Worm (Caenorhabditis elegans): ENCODE measurements around the gene Y37H2A.13.

The Y37H2A.13 gene

ce11 chrV:18134378-18134777 lies 8.3 kb upstream of the Y37H2A.13 start, which contains the start of gene Y37H2A.7:
Gene Y37H2A.7 (minus strand): TSS chrV:18134478.
- TF ChIP-seq attf-3 (GFP tag; conservative IDR thresholded peaks at IDR 0.05) (no peak), snpc-1.1 (tag; optimal IDR thresholded peaks at IDR 0.05; ENCODE audit: insufficient read depth) (no peak), madf-6 (GFP tag; IDR thresholded peaks at IDR 0.05) (peak; percentile 45; the same call in 1 of the 2 replicates), D2030.7 (GFP tag; IDR thresholded peaks at IDR 0.05) (peak; percentile 36; the same call in 1 of the 2 replicates), F33H1.4 (GFP tag; IDR thresholded peaks at IDR 0.05) (0 out of 2 replicates have a peak, but pooled peaks have one; percentile 13), attf-5 (GFP tag; optimal IDR thresholded peaks at IDR 0.05) (no peak), lsl-1 (GFP tag; optimal IDR thresholded peaks at IDR 0.05) (peak; percentile 83), mcd-1 (GFP tag; IDR thresholded peaks at IDR 0.05) (no peak), T26A5.8 (tag; optimal IDR thresholded peaks at IDR 0.05) (no peak), ceh-91 (GFP tag; IDR thresholded peaks at IDR 0.05) (no peak), Y67H2A.10 (GFP tag; conservative IDR thresholded peaks at IDR 0.05) (no peak)

- TF ChIP-seq ceh-27 (GFP tag; optimal IDR thresholded peaks at IDR 0.05) (no peak), xnd-1 (tag; optimal IDR thresholded peaks at IDR 0.05) (peak; percentile 87), madf-6 (GFP tag; IDR thresholded peaks at IDR 0.05) (peak; percentile 78), madf-8 (GFP tag; conservative IDR thresholded peaks at IDR 0.05) (peak; percentile 58), F33H1.4 (GFP tag; IDR thresholded peaks at IDR 0.05) (peak; percentile 85), ceh-58 (GFP tag; IDR thresholded peaks at IDR 0.05) (no peak), lsl-1 (GFP tag; optimal IDR thresholded peaks at IDR 0.05) (peak; percentile 90), him-1 (tag; optimal IDR thresholded peaks at IDR 0.05) (peak; percentile 26)
These were observed 5.0 kb upstream of the Y37H2A.13 start for ce11 chrV:18137679-18138078.

ce11 chrV:18138695-18139094 lies 4.0 kb upstream of the Y37H2A.13 start, which contains the start of gene Y37H2A.10:
Gene Y37H2A.10 (plus strand): TSS chrV:18138995.
- TF ChIP-seq ztf-18 (tag; optimal IDR thresholded peaks at IDR 0.05) (no peak), Y67H2A.10 (GFP tag; conservative IDR thresholded peaks at IDR 0.05) (no peak), let-526 (GFP tag; IDR thresholded peaks at IDR 0.05) (no peak), madf-8 (GFP tag; conservative IDR thresholded peaks at IDR 0.05) (no peak), ccch-3 (GFP tag; optimal IDR thresholded peaks at IDR 0.05) (no peak), hsf-1 (GFP tag; IDR thresholded peaks at IDR 0.05) (no peak), ceh-100 (GFP tag; IDR thresholded peaks at IDR 0.05) (no peak), ztf-28 (GFP tag; IDR thresholded peaks at IDR 0.05) (no peak), F10E7.11 (tag; optimal IDR thresholded peaks at IDR 0.05) (no peak), lsl-1 (GFP tag; optimal IDR thresholded peaks at IDR 0.05) (no peak), attf-3 (GFP tag; conservative IDR thresholded peaks at IDR 0.05) (no peak), ztf-25 (GFP tag; IDR thresholded peaks at IDR 0.05) (no peak), die-1 (tag; optimal IDR thresholded peaks at IDR 0.05) (no peak)

ce11 chrV:18141161-18141560 lies 1.5 kb upstream of the Y37H2A.13 start, which contains the start of gene Y37H2A.11:
Gene Y37H2A.11 (plus strand): TSS chrV:18141461.
- TF ChIP-seq tlf-1 (GFP tag; optimal IDR thresholded peaks at IDR 0.05) = no peak
- TF ChIP-seq ceh-79 (tag; optimal IDR thresholded peaks at IDR 0.05) = no peak

ce11 chrV:18143445-18143844 lies 796 bp downstream of the Y37H2A.13 start, which contains the start of gene Y37H2A.14:
Gene Y37H2A.14 (plus strand): TSS chrV:18143745.
- no peak for TF ChIP-seq cebp-1 (GFP tag; IDR thresholded peaks at IDR 0.05)
- TF ChIP-seq cebp-1 (tag; optimal IDR thresholded peaks at IDR 0.05) = peak; percentile 77
- TF ChIP-seq ztf-22 (GFP tag; optimal IDR thresholded peaks at IDR 0.05) = no peak

- no peak for TF ChIP-seq F23B12.7 (tag; optimal IDR thresholded peaks at IDR 0.05; ENCODE audit: insufficient read depth)
- TF ChIP-seq Y67H2A.10 (GFP tag; conservative IDR thresholded peaks at IDR 0.05) = no peak
- no peak for TF ChIP-seq ekl-4 (GFP tag; IDR thresholded peaks at IDR 0.05)
- TF ChIP-seq aptf-3 (GFP tag; IDR thresholded peaks at IDR 0.05) = no peak
- no peak for TF ChIP-seq rcor-1 (GFP tag; IDR thresholded peaks at IDR 0.05)
These were observed 1.8 kb downstream of the Y37H2A.13 start for ce11 chrV:18144442-18144841.

Measured in whole organism, young adult.